Fruit fly (Drosophila melanogaster) whole organism, embryonic: Measurements from ENCODE around the gene Sfp33A3.

Source experiments
- ATbp ChIP-seq: fragments of 200-800 bp; sonication (Bioruptor generic); optimal IDR thresholded peaks from 2 replicates; lab custom pipeline; 2017; ENCODE audit warnings: missing biosample characterization, mild to moderate bottlenecking, missing genetic modification characterization, missing genetic modification reagents
- CG10431 ChIP-seq: fragments of 200-800 bp; sonication (Bioruptor generic); optimal IDR thresholded peaks from 3 replicates; lab custom pipeline; 2018; ENCODE audit warnings: missing biosample characterization, mild to moderate bottlenecking, missing genetic modification characterization
- CG11696 ChIP-seq: fragments of 200-800 bp; sonication (Bioruptor generic); IDR thresholded peaks from 2 replicates; pipeline ENCODE4 v1.3.6; 2022; ENCODE audit warnings: missing biosample characterization, missing genetic modification characterization
- CG12155 ChIP-seq: fragments of 200-800 bp; sonication (Bioruptor generic); optimal IDR thresholded peaks from 3 replicates; lab custom pipeline; 2016; ENCODE audit warnings: missing biosample characterization, missing genetic modification characterization
- CG13775 ChIP-seq: fragments of 200-800 bp; sonication (Bioruptor generic); optimal IDR thresholded peaks from 3 replicates; lab custom pipeline; 2017; ENCODE audit warnings: missing biosample characterization, mild to moderate bottlenecking, missing genetic modification characterization
- CG17361 ChIP-seq: fragments of 200-800 bp; sonication (Bioruptor generic); IDR thresholded peaks from 3 replicates; pipeline ENCODE4 v1.3.6; 2022; ENCODE audit warnings: missing biosample characterization, missing genetic modification characterization
- CG1832 ChIP-seq: fragments of 200-800 bp; sonication (Bioruptor generic); optimal IDR thresholded peaks from 2 replicates; lab custom pipeline; 2017; ENCODE audit warnings: missing biosample characterization, mild to moderate bottlenecking, missing genetic modification characterization, inconsistent platforms
- CG34422 ChIP-seq: fragments of 200-800 bp; sonication (Bioruptor generic); IDR thresholded peaks from 3 replicates; pipeline ENCODE4 v1.3.6; 2022; ENCODE audit warnings: missing biosample characterization, missing genetic modification characterization
- CG3726 ChIP-seq: fragments of 200-800 bp; sonication (Bioruptor generic); IDR thresholded peaks from 3 replicates; pipeline ENCODE4, ENCODE4 v1.3.6; 2022; ENCODE audit warnings: missing biosample characterization, missing genetic modification characterization
- CG4328 ChIP-seq: fragments of 200-800 bp; sonication (Bioruptor generic); optimal IDR thresholded peaks from 3 replicates; lab custom pipeline; 2017; ENCODE audit warnings: missing biosample characterization, missing genetic modification reagents, missing genetic modification characterization
- CG43689 ChIP-seq: fragments of 200-800 bp; sonication (Bioruptor generic); IDR thresholded peaks from 2 replicates; pipeline ENCODE4 v1.3.6; 2022; ENCODE audit warnings: missing biosample characterization, missing genetic modification characterization
- CG4424 ChIP-seq: fragments of 200-800 bp; sonication (Bioruptor generic); optimal IDR thresholded peaks from 3 replicates; lab custom pipeline; 2016; ENCODE audit warnings: missing biosample characterization, missing genetic modification characterization
- CG6654 ChIP-seq: fragments of 200-800 bp; sonication (Bioruptor generic); optimal IDR thresholded peaks from 2 replicates; lab custom pipeline; 2017; ENCODE audit warnings: missing biosample characterization, mild to moderate bottlenecking, missing genetic modification characterization
- CG7556 ChIP-seq: fragments of 200-800 bp; sonication (Bioruptor generic); optimal IDR thresholded peaks from 2 replicates; lab custom pipeline; 2017; ENCODE audit warnings: missing biosample characterization, mild to moderate bottlenecking, missing genetic modification characterization
- Dbx ChIP-seq: fragments of 200-800 bp; sonication (Bioruptor generic); IDR thresholded peaks from 3 replicates; pipeline ENCODE4 v1.3.6; 2022; ENCODE audit warnings: missing biosample characterization, missing genetic modification characterization
- Dll ChIP-seq: fragments of 200-800 bp; sonication (Bioruptor generic); IDR thresholded peaks from 4 replicates; pipeline ENCODE4 v1.3.6; 2022; ENCODE audit warnings: missing biosample characterization, missing genetic modification characterization; ENCODE audit not compliant: partially characterized antibody
- GATAe ChIP-seq: fragments of 200-800 bp; sonication (Bioruptor generic); conservative IDR thresholded peaks from 2 replicates; pipeline ENCODE4 v1.3.6; 2022; ENCODE audit warnings: missing biosample characterization, missing genetic modification characterization
- Hr39 ChIP-seq: fragments of >200 bp; optimal IDR thresholded peaks from 2 replicates; lab custom pipeline; 2017
- Hsf ChIP-seq: fragments of 200-800 bp; sonication (Bioruptor generic); optimal IDR thresholded peaks from 3 replicates; lab custom pipeline; 2016; ENCODE audit warnings: missing biosample characterization, missing genetic modification characterization
- Med ChIP-seq: fragments of 200-800 bp; sonication (Bioruptor generic); peaks from one replicate; lab custom pipeline; 2016; ENCODE audit warnings: missing biosample characterization, missing genetic modification characterization, mild to moderate bottlenecking, inconsistent platforms, moderate library complexity
- Nf-YB ChIP-seq: fragments of 200-800 bp; sonication (Bioruptor generic); optimal IDR thresholded peaks from 3 replicates; lab custom pipeline; 2019; ENCODE audit warnings: missing biosample characterization, mild to moderate bottlenecking, missing genetic modification characterization, moderate library complexity
- Nf-YC ChIP-seq: fragments of 200-800 bp; optimal IDR thresholded peaks from 3 replicates; lab custom pipeline; 2019; ENCODE audit warnings: missing biosample characterization, mild to moderate bottlenecking, missing genetic modification characterization, moderate library complexity
- Sry-δ ChIP-seq: fragments of 200-800 bp; sonication (Bioruptor generic); optimal IDR thresholded peaks from 2 replicates; lab custom pipeline; 2016; ENCODE audit warnings: missing biosample characterization, missing genetic modification characterization
- Trl ChIP-seq, 3 experiments: fragments of >200 bp in 2 of 3; fragments of 200-800 bp in 1 of 3; sonication (Bioruptor generic) in 1 of 3; optimal IDR thresholded peaks; 2 replicates in 1 of 3; 3 replicates in 2 of 3; lab custom pipeline; 2016 to 2017; ENCODE audit warnings: missing biosample characterization in 1 of 3, missing genetic modification characterization in 1 of 3
- Usf ChIP-seq: fragments of 200-800 bp; sonication (Bioruptor generic); optimal IDR thresholded peaks from 2 replicates; lab custom pipeline; 2017; ENCODE audit warnings: missing genotype, missing biosample characterization, missing genetic modification characterization
- abd-A ChIP-seq: fragments of 200-800 bp; sonication (Bioruptor generic); optimal IDR thresholded peaks from 3 replicates; lab custom pipeline; 2019; ENCODE audit warnings: missing biosample characterization, mild to moderate bottlenecking, missing genetic modification characterization, moderate library complexity
- bcd ChIP-seq: fragments of 200-800 bp; sonication (Bioruptor generic); optimal IDR thresholded peaks from 2 replicates; lab custom pipeline; 2017; ENCODE audit warnings: missing biosample characterization, mild to moderate bottlenecking, missing genetic modification characterization
- bowl ChIP-seq: fragments of 200-800 bp; sonication (Bioruptor generic); IDR thresholded peaks from 2 replicates; pipeline ENCODE4 v1.3.6; 2022; ENCODE audit warnings: missing biosample characterization, missing genetic modification characterization
- btn ChIP-seq: fragments of 200-800 bp; sonication (Bioruptor generic); optimal IDR thresholded peaks from 2 replicates; lab custom pipeline; 2016; ENCODE audit warnings: missing biosample characterization, missing genetic modification characterization
- chinmo ChIP-seq: fragments of 200-800 bp; sonication (Bioruptor generic); IDR thresholded peaks from 4 replicates; pipeline ENCODE4 v1.3.6; 2022; ENCODE audit warnings: missing biosample characterization, missing genetic modification characterization; ENCODE audit not compliant: partially characterized antibody
- crol ChIP-seq: fragments of 200-800 bp; sonication (Bioruptor generic); IDR thresholded peaks from 2 replicates; pipeline ENCODE4 v1.3.6; 2022; ENCODE audit warnings: missing biosample characterization, missing genetic modification characterization
- ewg ChIP-seq: fragments of 200-800 bp; sonication (Bioruptor generic); optimal IDR thresholded peaks from 3 replicates; lab custom pipeline; 2017; ENCODE audit warnings: mild to moderate bottlenecking, missing biosample characterization, missing genetic modification reagents, missing genetic modification characterization
- gem ChIP-seq: fragments of 200-800 bp; sonication (Bioruptor generic); optimal IDR thresholded peaks from 2 replicates; lab custom pipeline; 2019; ENCODE audit warnings: missing biosample characterization, mild to moderate bottlenecking, missing genetic modification characterization, moderate library complexity
- h ChIP-seq: fragments of >200 bp; optimal IDR thresholded peaks from 2 replicates; lab custom pipeline; 2017
- her ChIP-seq: fragments of 200-800 bp; sonication (Bioruptor generic); optimal IDR thresholded peaks from 2 replicates; lab custom pipeline; 2016; ENCODE audit warnings: missing biosample characterization, missing genetic modification characterization
- kah ChIP-seq: fragments of 200-800 bp; sonication (Bioruptor generic); optimal IDR thresholded peaks from 2 replicates; lab custom pipeline; 2018; ENCODE audit warnings: missing biosample characterization, mild to moderate bottlenecking, missing genetic modification characterization
- lmd ChIP-seq: fragments of 200-800 bp; sonication (Bioruptor generic); IDR thresholded peaks from 2 replicates; pipeline ENCODE4 v1.3.6; 2022; ENCODE audit warnings: missing biosample characterization, missing genetic modification characterization
- nerfin-1 ChIP-seq: fragments of 200-800 bp; sonication (Bioruptor generic); optimal IDR thresholded peaks from 3 replicates; lab custom pipeline; 2019; ENCODE audit warnings: missing biosample characterization, mild to moderate bottlenecking, missing genetic modification characterization, moderate library complexity
- onecut ChIP-seq: fragments of 200-800 bp; sonication (Bioruptor generic); IDR thresholded peaks from 2 replicates; pipeline ENCODE4 v1.3.6; 2022; ENCODE audit warnings: missing biosample characterization, missing genetic modification characterization
- p53 ChIP-seq: fragments of 200-800 bp; sonication (Bioruptor generic); optimal IDR thresholded peaks from 2 replicates; lab custom pipeline; 2016; ENCODE audit warnings: missing biosample characterization, missing genetic modification characterization
- pho ChIP-seq: fragments of 200-800 bp; sonication (Bioruptor generic); optimal IDR thresholded peaks from 2 replicates; lab custom pipeline; 2016; ENCODE audit warnings: missing biosample characterization, missing genetic modification characterization
- pros ChIP-seq: fragments of 200-800 bp; sonication (Bioruptor generic); optimal IDR thresholded peaks from 3 replicates; lab custom pipeline; 2019; ENCODE audit warnings: missing biosample characterization, mild to moderate bottlenecking, missing genetic modification characterization, moderate library complexity
- repo ChIP-seq: fragments of 200-800 bp; sonication (Bioruptor generic); optimal IDR thresholded peaks from 2 replicates; lab custom pipeline; 2016; ENCODE audit warnings: missing biosample characterization, missing genetic modification characterization
- row ChIP-seq: fragments of 200-800 bp; sonication (Bioruptor generic); IDR thresholded peaks from 3 replicates; pipeline ENCODE4 v1.3.6; 2022; ENCODE audit warnings: missing biosample characterization, missing genetic modification characterization
- sens ChIP-seq: fragments of 200-800 bp; sonication (Bioruptor generic); peaks from one replicate; lab custom pipeline; 2016; ENCODE audit warnings: missing biosample characterization, missing genetic modification characterization
- sens-2 ChIP-seq: fragments of 200-800 bp; sonication (Bioruptor generic); IDR thresholded peaks from 2 replicates; pipeline ENCODE4 v1.3.6; 2022; ENCODE audit warnings: missing biosample characterization, missing genetic modification characterization
- seq ChIP-seq: fragments of 200-800 bp; sonication (Bioruptor generic); IDR thresholded peaks from 2 replicates; pipeline ENCODE4 v1.3.6; 2022; ENCODE audit warnings: missing biosample characterization, missing genetic modification characterization
- tio ChIP-seq: fragments of 200-800 bp; sonication (Bioruptor generic); optimal IDR thresholded peaks from 2 replicates; lab custom pipeline; 2017; ENCODE audit warnings: missing biosample characterization, missing genetic modification characterization, inconsistent platforms
- trh ChIP-seq: fragments of 200-800 bp; sonication (Bioruptor generic); optimal IDR thresholded peaks from 2 replicates; lab custom pipeline; 2016; ENCODE audit warnings: missing biosample characterization, missing genetic modification characterization
- tx ChIP-seq: fragments of 200-800 bp; sonication (Bioruptor generic); optimal IDR thresholded peaks from 2 replicates; lab custom pipeline; 2016; ENCODE audit warnings: missing biosample characterization, missing genetic modification characterization
- yki ChIP-seq: fragments of >200 bp; optimal IDR thresholded peaks from 3 replicates; lab custom pipeline; 2018

Sfp33A3 gene

DNA sequence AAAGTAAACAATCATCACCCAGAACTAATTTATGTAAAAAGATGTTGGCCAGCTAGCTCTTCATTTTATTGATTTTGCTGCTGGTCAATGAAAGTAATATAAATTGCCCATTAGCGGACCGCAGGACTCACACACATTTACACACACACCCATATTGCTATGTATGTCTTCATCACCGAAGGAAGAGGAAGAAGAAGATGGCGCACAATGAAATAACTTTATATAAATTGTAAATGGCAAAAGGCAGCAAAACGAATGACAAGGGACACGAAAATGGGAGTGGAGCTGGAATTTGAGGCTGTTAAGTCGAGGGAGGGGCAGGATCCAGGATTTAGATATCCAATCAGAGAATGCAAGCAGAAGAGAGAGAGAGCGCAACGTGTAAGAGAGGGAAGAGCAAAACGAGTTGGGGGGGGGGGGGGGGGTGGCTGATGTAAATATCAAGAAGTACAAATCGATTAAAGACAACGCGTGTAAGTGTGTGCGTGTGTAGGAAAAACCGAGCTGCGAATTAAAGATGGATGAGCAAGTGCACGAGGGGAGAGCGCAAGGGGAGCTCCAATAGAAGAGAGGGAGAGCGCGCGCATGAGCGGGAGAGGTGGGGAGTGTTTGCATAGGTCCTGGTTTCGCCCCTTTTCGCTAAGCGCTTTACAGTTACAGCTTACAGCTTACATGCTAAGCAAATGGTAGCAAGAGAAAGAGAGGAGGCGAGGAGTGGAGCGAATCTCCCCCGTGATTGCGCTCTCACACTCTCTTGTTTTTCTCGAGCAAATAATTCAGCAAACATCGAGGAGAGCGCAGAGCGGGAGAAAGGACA, 35.3 kb upstream of the Sfp33A3 start (continued):
- TF ChIP-seq tio (no peak), seq (GFP tag; lab: Robert Waterston, UW) (peak; percentile 11; the same call in 1 of the 2 replicates), yki (peak; percentile 33), CG17361 (GFP tag; lab: Robert Waterston, UW) (no peak), abd-A (tag; lab: Kevin White, UChicago) (peak; percentile 94), repo (no peak), CG11696 (GFP tag; lab: Robert Waterston, UW) (no peak), trh (GFP tag; lab: Kevin White, UChicago) (no peak), Usf (GFP tag; lab: Kevin White, UChicago) (no peak), ewg (GFP tag; lab: Kevin White, UChicago) (peak; percentile 86), bcd (no peak), ATbp (GFP tag; lab: Kevin White, UChicago) (no peak), Hsf (GFP tag; lab: Kevin White, UChicago) (no peak), gem (tag; lab: Kevin White, UChicago) (no peak), Dbx (no peak), kah (GFP tag; lab: Kevin White, UChicago) (no peak), CG7556 (GFP tag; lab: Kevin White, UChicago) (no peak), Trl (optimal IDR thresholded peaks at IDR 0.05; lab: Kevin White, UChicago) (peak; percentile 75 to 86), Trl (GFP tag; optimal IDR thresholded peaks at IDR 0.05; lab: Kevin White, UChicago) (no peak), CG43689 (GFP tag; lab: Robert Waterston, UW) (no peak), Sry-δ (GFP tag; lab: Kevin White, UChicago) (no peak), Nf-YC (tag; lab: Kevin White, UChicago) (peak; percentile 66), Nf-YB (GFP tag; lab: Kevin White, UChicago) (peak; percentile 57), sens-2 (no peak), pho (GFP tag; lab: Kevin White, UChicago) (no peak), Dll (0 out of 4 replicates have a peak, but pooled peaks have one; percentile 23), CG13775 (GFP tag; lab: Kevin White, UChicago) (no peak), chinmo (GFP tag; lab: Robert Waterston, UW) (0 out of 4 replicates have a peak, but pooled peaks have one; percentile 46), row (no peak), pros (peak; percentile 47), nerfin-1 (tag; lab: Kevin White, UChicago) (no peak), CG1832 (GFP tag; lab: Kevin White, UChicago) (peak; percentile 19), CG34422 (GFP tag; lab: Robert Waterston, UW) (0 out of 3 replicates have a peak, but pooled peaks have one; percentile 26), sens (GFP tag; lab: Kevin White, UChicago) (peak; percentile 27), p53 (GFP tag; lab: Kevin White, UChicago) (no peak), onecut (GFP tag; lab: Robert Waterston, UW) (peak; percentile 88), btn (GFP tag; lab: Kevin White, UChicago) (no peak), CG12155 (GFP tag; lab: Kevin White, UChicago) (no peak), Med (GFP tag; lab: Kevin White, UChicago) (peak; percentile 59), CG3726 (GFP tag; lab: Robert Waterston, UW) (no peak), h (lab: Kevin White, UChicago) (no peak), CG6654 (GFP tag; lab: Kevin White, UChicago) (no peak), bowl (GFP tag; lab: Robert Waterston, UW) (no peak), her (GFP tag; lab: Kevin White, UChicago) (no peak), lmd (GFP tag; lab: Robert Waterston, UW) (no peak), CG10431 (peak; percentile 15), tx (GFP tag; lab: Kevin White, UChicago) (no peak), Hr39 (lab: Kevin White, UChicago) (peak; percentile 29), CG4424 (GFP tag; lab: Kevin White, UChicago) (no peak), CG4328 (GFP tag; lab: Kevin White, UChicago) (no peak), crol (peak; percentile 99), GATAe (no peak)
